Fruit fly (Drosophila melanogaster) whole organism, pupa: ENCODE results near the gene CG6294.

ENCODE experiments used
- CG10348 ChIP-seq: fragments of 200-800 bp; sonication (Bioruptor generic); IDR thresholded peaks from 2 replicates; pipeline ENCODE4 v1.3.6; 2022; ENCODE audit warnings: missing biosample characterization, missing genetic modification characterization
- CG12605 ChIP-seq: fragments of 200-800 bp; sonication (Bioruptor generic); IDR thresholded peaks from 2 replicates; pipeline ENCODE4 v1.3.6; 2022; ENCODE audit warnings: missing biosample characterization, missing genetic modification characterization
- CG13204 ChIP-seq: fragments of 200-800 bp; sonication (Bioruptor generic); optimal IDR thresholded peaks from 2 replicates; lab custom pipeline; 2018; ENCODE audit warnings: missing biosample characterization, mild to moderate bottlenecking, missing genetic modification characterization, moderate library complexity
- CG14655 ChIP-seq: fragments of 200-800 bp; sonication (Bioruptor generic); optimal IDR thresholded peaks from 3 replicates; lab custom pipeline; 2017; ENCODE audit warnings: mild to moderate bottlenecking, missing biosample characterization, missing genetic modification reagents, missing genetic modification characterization
- CG15710 ChIP-seq: fragments of 200-800 bp; sonication (Bioruptor generic); optimal IDR thresholded peaks from 2 replicates; lab custom pipeline; 2018; ENCODE audit warnings: missing biosample characterization, mild to moderate bottlenecking, missing genetic modification characterization, moderate library complexity
- CG17806 ChIP-seq: fragments of 200-800 bp; sonication (Bioruptor generic); optimal IDR thresholded peaks from 2 replicates; lab custom pipeline; 2018; ENCODE audit warnings: missing biosample characterization, mild to moderate bottlenecking, missing genetic modification characterization, moderate library complexity
- CG32121 ChIP-seq: fragments of 200-800 bp; sonication (Bioruptor generic); IDR thresholded peaks from 2 replicates; pipeline ENCODE4 v1.3.6; 2022; ENCODE audit warnings: missing biosample characterization, missing genetic modification characterization
- CG34367 ChIP-seq: fragments of 200-800 bp; sonication (Bioruptor generic); optimal IDR thresholded peaks from 2 replicates; lab custom pipeline; 2018; ENCODE audit warnings: missing biosample characterization, mild to moderate bottlenecking, missing genetic modification characterization
- CG4496 ChIP-seq: fragments of 200-800 bp; sonication (Bioruptor generic); IDR thresholded peaks from 3 replicates; pipeline ENCODE4 v1.3.6; 2022; ENCODE audit warnings: missing biosample characterization, missing genetic modification characterization
- CG8159 ChIP-seq: fragments of 200-800 bp; sonication (Bioruptor generic); optimal IDR thresholded peaks from 3 replicates; lab custom pipeline; 2018; ENCODE audit warnings: missing biosample characterization, mild to moderate bottlenecking, missing genetic modification characterization, moderate library complexity
- CG8301 ChIP-seq: fragments of 200-800 bp; sonication (Bioruptor generic); optimal IDR thresholded peaks from 2 replicates; lab custom pipeline; 2018; ENCODE audit warnings: missing biosample characterization, mild to moderate bottlenecking, missing genetic modification characterization
- CG9948 ChIP-seq: fragments of 200-800 bp; sonication (Bioruptor generic); optimal IDR thresholded peaks from 2 replicates; lab custom pipeline; 2018; ENCODE audit warnings: missing biosample characterization, mild to moderate bottlenecking, missing genetic modification characterization, moderate library complexity
- D1 ChIP-seq: fragments of 200-800 bp; sonication (Bioruptor generic); optimal IDR thresholded peaks from 2 replicates; lab custom pipeline; 2018; ENCODE audit warnings: missing biosample characterization, mild to moderate bottlenecking, missing genetic modification characterization, moderate library complexity
- EcR ChIP-seq: fragments of 200-800 bp; sonication (Bioruptor generic); optimal IDR thresholded peaks from 3 replicates; lab custom pipeline; 2019; ENCODE audit warnings: missing biosample characterization, missing genetic modification characterization, mild to moderate bottlenecking, moderate library complexity, missing genetic modification reagents
- Ets98B ChIP-seq: fragments of 200-800 bp; sonication (Bioruptor generic); IDR thresholded peaks from 2 replicates; pipeline ENCODE4 v1.3.6; 2022; ENCODE audit warnings: missing biosample characterization, missing genetic modification characterization
- Pif1A ChIP-seq: fragments of 200-800 bp; sonication (Bioruptor generic); optimal IDR thresholded peaks from 3 replicates; lab custom pipeline; 2016; ENCODE audit warnings: missing biosample characterization, missing genetic modification characterization
- Pif1B ChIP-seq: fragments of 200-800 bp; sonication (Bioruptor generic); optimal IDR thresholded peaks from 3 replicates; lab custom pipeline; 2016; ENCODE audit warnings: missing biosample characterization, missing genetic modification characterization
- Snoo ChIP-seq: fragments of 200-800 bp; sonication (Bioruptor generic); optimal IDR thresholded peaks from 3 replicates; lab custom pipeline; 2017; ENCODE audit warnings: missing biosample characterization, mild to moderate bottlenecking, missing genetic modification characterization, inconsistent platforms
- fd96Ca ChIP-seq: fragments of 200-800 bp; sonication (Bioruptor generic); IDR thresholded peaks from 3 replicates; pipeline ENCODE4 v1.3.6; 2022; ENCODE audit warnings: missing biosample characterization, missing genetic modification characterization
- gl ChIP-seq: fragments of 200-800 bp; sonication (Bioruptor generic); optimal IDR thresholded peaks from 2 replicates; lab custom pipeline; 2018; ENCODE audit warnings: missing biosample characterization, mild to moderate bottlenecking, missing genetic modification characterization
- rn ChIP-seq: fragments of 200-800 bp; sonication (Bioruptor generic); IDR thresholded peaks from 2 replicates; pipeline ENCODE4 v1.3.6; 2022; ENCODE audit warnings: missing biosample characterization, missing genetic modification characterization

The CG6294 gene

DNA sequence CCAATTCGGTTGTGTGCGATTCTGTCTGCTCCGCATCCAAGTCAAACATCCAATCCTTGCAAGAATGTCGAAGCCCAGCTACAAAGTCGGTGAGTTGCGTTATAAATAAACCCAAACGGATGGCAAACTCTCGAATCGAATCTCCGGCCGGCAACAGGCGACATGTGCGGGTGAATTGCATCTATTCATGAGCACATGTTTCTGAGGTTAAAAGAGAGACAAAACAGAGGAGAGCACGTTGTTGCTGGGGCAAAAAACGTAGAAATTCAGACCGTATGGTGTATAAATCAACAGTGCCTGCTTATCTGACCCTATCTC lies 12.2 kb upstream of the CG6294 start:
- TF ChIP-seq CG15710 (tag; lab: Kevin White, UChicago) (no peak), Snoo (tag; lab: Kevin White, UChicago) (no peak), EcR (no peak), CG14655 (GFP tag; lab: Kevin White, UChicago) (no peak), CG8301 (no peak), CG32121 (GFP tag; lab: Robert Waterston, UW) (no peak), gl (tag; lab: Kevin White, UChicago) (no peak), CG10348 (GFP tag; lab: Robert Waterston, UW) (no peak), fd96Ca (GFP tag; lab: Robert Waterston, UW) (no peak), CG13204 (GFP tag; lab: Kevin White, UChicago) (no peak), CG8159 (no peak), Ets98B (GFP tag; lab: Robert Waterston, UW) (no peak), CG12605 (GFP tag; lab: Robert Waterston, UW) (no peak), CG4496 (GFP tag; lab: Robert Waterston, UW) (no peak), CG34367 (tag; lab: Kevin White, UChicago) (no peak)
- TF ChIP-seq, all 21 proteins: peak for 0

DNA sequence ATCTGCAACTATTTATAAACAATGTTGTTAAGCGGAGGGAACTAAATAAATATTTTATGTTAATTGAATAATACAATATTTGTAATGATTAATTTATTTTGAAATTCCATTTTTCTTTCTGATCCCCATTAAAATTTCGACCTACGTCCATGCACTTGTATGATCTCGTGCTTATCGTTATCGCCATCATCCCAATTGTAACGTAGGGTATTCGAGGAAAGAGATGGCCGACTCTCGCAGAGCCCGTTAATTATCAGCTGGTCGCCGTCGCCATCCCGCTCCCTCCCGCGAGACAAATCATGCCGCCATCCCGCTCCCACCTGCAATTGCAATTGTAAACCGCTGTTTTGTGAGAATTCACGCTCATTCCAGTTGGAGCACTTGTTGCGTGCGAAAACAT lies 9.4 kb upstream of the CG6294 start, which contains the start of gene CG11655:
TSS of gene CG11655 (plus strand) at position 351 of the 400 bp plus-strand sequence.
- TF ChIP-seq CG17806 (tag; lab: Kevin White, UChicago): peak; percentile 11
- TF ChIP-seq fd96Ca (GFP tag; lab: Robert Waterston, UW): peak; percentile 58; the same call in 1 of the 3 replicates
- TF ChIP-seq CG34367 (tag; lab: Kevin White, UChicago): peak; percentile 6
- TF ChIP-seq CG8159: peak; percentile 38
- TF ChIP-seq D1: no peak
- 0 out of 2 replicates have a peak, but pooled peaks have one; percentile 20 for TF ChIP-seq rn
- no peak for TF ChIP-seq CG13204 (GFP tag; lab: Kevin White, UChicago)
- no peak for TF ChIP-seq CG32121 (GFP tag; lab: Robert Waterston, UW)
- TF ChIP-seq gl (tag; lab: Kevin White, UChicago): no peak
- TF ChIP-seq CG4496 (GFP tag; lab: Robert Waterston, UW): peak; percentile 64
- TF ChIP-seq Pif1B (GFP tag; lab: Kevin White, UChicago): peak; percentile 15
- TF ChIP-seq Ets98B (GFP tag; lab: Robert Waterston, UW): peak; percentile 35; the same call in 1 of the 2 replicates
- peak; percentile 17 for TF ChIP-seq CG9948 (tag; lab: Kevin White, UChicago)
- peak; percentile 72 for TF ChIP-seq CG12605 (GFP tag; lab: Robert Waterston, UW)
- TF ChIP-seq Snoo (tag; lab: Kevin White, UChicago): no peak
- no peak for TF ChIP-seq CG8301
- peak; percentile 45 for TF ChIP-seq CG15710 (tag; lab: Kevin White, UChicago)

DNA sequence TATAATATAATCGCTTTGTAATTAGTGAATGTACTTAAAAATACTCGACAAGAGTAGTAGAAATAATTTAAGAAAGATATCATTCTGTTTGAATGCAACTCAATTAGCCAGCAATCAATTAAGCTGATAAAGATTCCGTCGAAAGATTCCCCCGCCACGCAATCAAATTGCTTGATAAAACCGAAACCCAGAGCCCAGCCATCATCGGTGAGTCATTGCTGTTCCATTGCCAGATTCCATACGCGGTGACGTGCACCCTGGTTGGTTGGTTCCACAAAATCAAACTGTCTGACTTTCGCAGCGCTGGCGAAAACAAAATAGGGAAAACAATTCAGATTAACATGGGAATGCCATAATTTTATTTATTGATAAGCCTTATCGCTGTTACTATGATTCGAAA lies 2.0 kb downstream of the CG6294 start:
- no peak for TF ChIP-seq CG17806 (tag; lab: Kevin White, UChicago)
- TF ChIP-seq CG13204 (GFP tag; lab: Kevin White, UChicago): no peak
- TF ChIP-seq Snoo (tag; lab: Kevin White, UChicago): no peak
- no peak for TF ChIP-seq CG9948 (tag; lab: Kevin White, UChicago)

DNA sequence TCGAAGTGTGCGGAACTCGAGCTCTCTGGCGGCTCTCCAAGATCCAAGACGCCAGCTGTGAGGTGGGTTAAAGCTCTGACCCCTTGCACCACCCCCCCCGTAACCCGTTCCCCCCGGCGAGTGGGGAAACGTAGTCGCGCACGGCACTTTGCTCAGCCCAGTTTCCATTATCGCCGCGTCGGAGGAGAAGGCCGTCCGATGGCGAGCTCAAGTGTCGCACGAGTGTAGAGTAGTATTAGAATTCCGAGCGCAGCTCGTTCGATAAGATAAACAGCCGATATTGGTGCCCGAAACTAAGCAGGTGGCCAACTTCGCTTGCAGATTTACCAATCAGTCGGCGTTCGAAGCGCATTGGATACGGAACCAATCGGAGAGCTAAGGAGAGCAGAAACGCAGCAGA lies 2.9 kb downstream of the CG6294 start:
- TF ChIP-seq fd96Ca (GFP tag; lab: Robert Waterston, UW): 0 out of 3 replicates have a peak, but pooled peaks have one; percentile 43
- TF ChIP-seq CG8159: no peak
- no peak for TF ChIP-seq CG13204 (GFP tag; lab: Kevin White, UChicago)
- no peak for TF ChIP-seq CG15710 (tag; lab: Kevin White, UChicago)
- no peak for TF ChIP-seq CG12605 (GFP tag; lab: Robert Waterston, UW)
- TF ChIP-seq Ets98B (GFP tag; lab: Robert Waterston, UW): no peak; the same call in 1 of the 2 replicates
- no peak for TF ChIP-seq Pif1A (GFP tag; lab: Kevin White, UChicago)
- TF ChIP-seq Snoo (tag; lab: Kevin White, UChicago): no peak
- TF ChIP-seq gl (tag; lab: Kevin White, UChicago): no peak
- TF ChIP-seq CG9948 (tag; lab: Kevin White, UChicago): no peak
- no peak for TF ChIP-seq CG8301
- TF ChIP-seq CG10348 (GFP tag; lab: Robert Waterston, UW): no peak
- no peak for TF ChIP-seq CG14655 (GFP tag; lab: Kevin White, UChicago)
- 0 out of 2 replicates have a peak, but pooled peaks have one; percentile 30 for TF ChIP-seq CG32121 (GFP tag; lab: Robert Waterston, UW)
- no peak for TF ChIP-seq Pif1B (GFP tag; lab: Kevin White, UChicago)
- no peak for TF ChIP-seq rn
- peak; percentile 70 for TF ChIP-seq EcR
- no peak for TF ChIP-seq D1
- peak; percentile 93 for TF ChIP-seq CG4496 (GFP tag; lab: Robert Waterston, UW)
- no peak for TF ChIP-seq CG17806 (tag; lab: Kevin White, UChicago)
- TF ChIP-seq CG34367 (tag; lab: Kevin White, UChicago): no peak
- TF ChIP-seq, all 21 proteins: peak for 4

DNA sequence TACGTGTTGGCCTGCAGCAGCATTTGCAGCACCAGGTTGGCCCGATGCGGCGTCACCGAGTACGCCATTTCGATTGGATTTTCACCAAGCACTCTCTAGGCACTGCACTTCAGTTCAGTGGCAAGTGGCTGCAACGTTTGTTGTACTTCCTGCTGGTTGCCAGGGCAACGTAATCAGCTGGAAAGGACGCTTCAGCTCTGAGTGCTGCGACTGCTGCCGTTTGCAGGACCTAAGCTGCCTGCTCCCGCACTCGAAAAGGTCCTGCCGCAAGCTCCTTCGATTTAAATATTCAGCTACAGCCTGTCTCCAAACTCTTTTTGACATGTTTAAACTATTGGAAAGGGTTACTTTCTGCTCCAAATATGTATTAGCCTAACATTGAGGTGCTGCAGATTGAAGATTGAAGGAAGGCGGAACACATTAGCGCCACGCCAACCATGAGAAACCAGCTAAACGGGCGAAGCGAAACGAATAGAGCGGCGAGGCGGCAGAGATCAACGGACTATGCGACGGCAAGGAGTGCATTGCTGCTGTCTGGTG lies 5.0 kb downstream of the CG6294 start, which contains the start of the genes CG15642 and CG15641:
TSS of gene CG15642 (minus strand) at position 356 of the 540 bp plus-strand sequence.
TSS of gene CG15641 (plus strand) at position 490 of the 540 bp plus-strand sequence.
- TF ChIP-seq gl (tag; lab: Kevin White, UChicago) (no peak), CG32121 (GFP tag; lab: Robert Waterston, UW) (no peak), fd96Ca (GFP tag; lab: Robert Waterston, UW) (no peak), CG14655 (GFP tag; lab: Kevin White, UChicago) (no peak), Pif1B (GFP tag; lab: Kevin White, UChicago) (no peak), CG12605 (GFP tag; lab: Robert Waterston, UW) (no peak), rn (no peak), CG9948 (tag; lab: Kevin White, UChicago) (no peak), CG10348 (GFP tag; lab: Robert Waterston, UW) (no peak)
